Worm (Caenorhabditis elegans): ENCODE measurements around the gene smc-3.

DNA sequence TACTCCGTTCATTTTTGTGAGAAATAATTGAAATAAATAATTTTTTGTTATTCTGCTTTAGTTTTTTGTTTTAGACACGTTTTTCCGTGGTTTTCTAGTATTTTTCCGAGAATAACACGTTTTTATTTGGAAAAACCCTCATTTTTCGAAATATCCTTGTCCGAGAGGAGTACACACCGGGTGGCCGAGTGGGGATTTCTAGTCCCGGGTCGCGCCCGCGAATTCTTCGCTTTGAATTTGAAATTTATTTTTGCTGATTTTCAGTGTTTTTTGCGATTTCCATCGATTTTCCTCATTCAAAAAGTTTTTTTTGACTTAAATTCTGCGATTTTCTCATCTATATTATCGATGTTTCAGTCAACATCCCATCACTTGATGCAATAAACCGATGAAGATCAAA is at the start of gene smc-3, which contains the start of the genes gly-9 and mib-1:
- TF ChIP-seq unc-39 (tag; optimal IDR thresholded peaks at IDR 0.05) (no peak), lsy-2 (tag; optimal IDR thresholded peaks at IDR 0.05) (peak; percentile 6), snpc-4 (tag; optimal IDR thresholded peaks at IDR 0.05) (no peak)

All from whole organism, mixed stage, embryonic.